Worm (Caenorhabditis elegans): Measurements from ENCODE around the gene R10E8.6.
A peak's percentile ranks its signal among the peaks of the same experiment; 100 is the strongest.
"Not testable (repeated sequence)": the region's sequence is repeated elsewhere in the genome, so short reads cannot be mapped to it uniquely, and the experiment has no call there.

Gene R10E8.6

DNA sequence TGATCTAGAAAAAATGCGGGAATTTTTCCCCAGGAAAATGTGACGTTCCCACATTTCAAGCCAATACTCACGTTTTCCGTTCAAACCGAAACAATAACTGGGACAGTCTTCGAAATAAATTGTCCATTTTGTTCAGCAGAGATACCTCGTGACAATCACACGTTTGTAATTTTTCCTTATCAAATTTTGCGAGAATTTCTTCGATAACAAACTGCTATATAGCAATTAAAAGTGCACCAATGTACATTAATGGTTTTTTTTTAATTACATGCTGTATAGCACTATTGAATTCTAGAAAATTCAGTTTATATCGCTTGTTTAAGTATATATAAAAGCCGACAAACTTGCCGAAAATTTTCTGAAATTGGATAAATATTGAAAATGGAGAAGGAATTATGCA, at the start of gene R10E8.6:
Gene R10E8.6 (minus strand): TSS at position 154 of the 400 bp plus-strand sequence.
- TF ChIP-seq pqm-1 (tag; optimal IDR thresholded peaks at IDR 0.05) (peak; percentile 70), elt-2 (tag; optimal IDR thresholded peaks at IDR 0.05) (peak; percentile 90), jun-1 (tag; optimal IDR thresholded peaks at IDR 0.05) (peak; percentile 21), nhr-237 (tag; optimal IDR thresholded peaks at IDR 0.05) (no peak)

DNA sequence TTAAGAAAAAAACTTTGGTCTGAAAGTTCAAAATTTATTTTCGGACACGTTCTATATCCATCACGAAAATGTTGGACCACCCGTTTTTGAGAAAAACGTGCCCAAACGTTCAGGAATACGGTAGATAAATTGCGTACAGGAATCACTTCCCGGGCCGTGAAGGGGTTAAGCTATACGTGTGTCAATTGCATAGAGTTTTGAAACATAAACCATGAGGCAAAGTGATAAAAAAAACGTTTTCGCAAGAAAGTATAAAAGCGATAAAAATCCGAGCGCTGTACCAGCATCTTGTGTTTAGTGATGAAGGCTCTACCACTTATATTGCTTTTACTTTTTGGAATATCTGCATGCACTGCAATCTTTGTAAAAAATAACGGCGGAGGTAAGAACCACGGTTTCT, 36.2 kb upstream of the R10E8.6 start, which contains the start of gene Y51A2A.6:
Gene Y51A2A.6 (plus strand): TSS at position 301 of the 400 bp plus-strand sequence.
- TF ChIP-seq jun-1, skn-1, nhr-67 (tag; optimal IDR thresholded peaks at IDR 0.05): not testable (repeated sequence)

- TF ChIP-seq nhr-43 (tag; optimal IDR thresholded peaks at IDR 0.05; ENCODE audit: poor library complexity, severe bottlenecking) (no peak), egl-5 (tag; optimal IDR thresholded peaks at IDR 0.05) (no peak), aly-2 (tag; optimal IDR thresholded peaks at IDR 0.05) (no peak), pqm-1 (tag; optimal IDR thresholded peaks at IDR 0.05) (no peak), nhr-11 (tag; optimal IDR thresholded peaks at IDR 0.05) (no peak), fkh-2 (tag; optimal IDR thresholded peaks at IDR 0.05) (no peak), snpc-4 (tag; optimal IDR thresholded peaks at IDR 0.05) (no peak), lsy-12 (tag; optimal IDR thresholded peaks at IDR 0.05) (no peak), ceh-82 (tag; optimal IDR thresholded peaks at IDR 0.05) (no peak), lin-15B (tag; optimal IDR thresholded peaks at IDR 0.05) (no peak)
These were observed 33.1 kb upstream of the R10E8.6 start for ce11 chrV:18299313-18299712.

DNA sequence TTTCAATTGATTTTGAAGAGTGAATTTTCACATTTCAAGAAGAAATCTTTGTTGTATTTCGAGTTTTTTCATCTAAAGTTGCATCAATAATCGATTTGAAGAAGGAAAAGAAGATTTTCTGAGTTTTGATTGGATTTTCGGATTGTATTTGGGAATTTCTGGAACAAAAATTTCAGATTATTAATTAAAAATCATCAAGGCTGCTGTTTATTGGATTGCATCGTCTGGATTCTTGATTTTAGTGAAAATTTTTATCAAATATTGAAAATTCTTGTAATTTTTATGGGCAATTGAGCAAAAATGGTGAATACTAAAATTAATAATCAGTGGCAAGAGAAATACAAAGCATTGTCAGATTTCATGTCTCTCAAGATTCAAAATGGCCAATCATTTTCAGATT, 32.3 kb upstream of the R10E8.6 start, which contains the start of gene Y51A2A.5:
Gene Y51A2A.5 (plus strand): TSS at position 301 of the 400 bp plus-strand sequence.
- no peak for TF ChIP-seq R02D3.7 (tag; optimal IDR thresholded peaks at IDR 0.05)
- TF ChIP-seq jun-1 (tag; optimal IDR thresholded peaks at IDR 0.05) = no peak
- TF ChIP-seq daf-12 (tag; optimal IDR thresholded peaks at IDR 0.05) = no peak
- no peak for TF ChIP-seq mdl-1 (tag; optimal IDR thresholded peaks at IDR 0.05)
- TF ChIP-seq unc-39 (tag; optimal IDR thresholded peaks at IDR 0.05) = no peak
- no peak for TF ChIP-seq skn-1 (tag; optimal IDR thresholded peaks at IDR 0.05)
- no peak for TF ChIP-seq nhr-237 (tag; optimal IDR thresholded peaks at IDR 0.05)

DNA sequence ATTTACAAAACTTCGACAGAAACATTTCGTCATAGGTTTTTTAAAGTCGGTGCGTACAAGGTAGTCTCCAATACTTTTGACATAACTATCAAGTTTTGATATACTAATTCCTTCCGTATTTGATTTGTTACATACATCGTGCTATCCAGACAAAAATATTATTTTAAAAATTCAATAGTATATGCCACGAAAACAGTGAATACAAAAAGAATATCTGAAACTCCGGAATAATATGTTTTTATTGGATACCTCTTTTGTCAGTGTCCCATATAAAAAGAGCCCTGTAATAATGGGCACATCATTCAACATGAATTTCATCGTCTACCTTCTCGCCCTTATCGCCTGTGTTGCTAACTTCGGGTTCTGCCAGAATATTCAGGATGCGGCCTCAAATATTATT, 26.1 kb upstream of the R10E8.6 start, which contains the start of gene Y51A2A.12:
Gene Y51A2A.12 (plus strand): TSS at position 301 of the 400 bp plus-strand sequence.
- TF ChIP-seq ama-1 (optimal IDR thresholded peaks at IDR 0.05) (no peak), nhr-67 (tag; optimal IDR thresholded peaks at IDR 0.05) (no peak), elt-1 (tag; optimal IDR thresholded peaks at IDR 0.05) (no peak), eor-1 (tag; optimal IDR thresholded peaks at IDR 0.05) (no peak), daf-12 (tag; optimal IDR thresholded peaks at IDR 0.05) (no peak), ceh-16 (tag; optimal IDR thresholded peaks at IDR 0.05) (no peak), skn-1 (tag; optimal IDR thresholded peaks at IDR 0.05) (no peak), jun-1 (tag; optimal IDR thresholded peaks at IDR 0.05) (no peak), lin-15B (tag; optimal IDR thresholded peaks at IDR 0.05) (no peak), ceh-82 (tag; optimal IDR thresholded peaks at IDR 0.05) (no peak), ztf-4 (tag; optimal IDR thresholded peaks at IDR 0.05) (no peak), fkh-2 (tag; optimal IDR thresholded peaks at IDR 0.05) (no peak), aly-2 (tag; optimal IDR thresholded peaks at IDR 0.05) (no peak), pha-4 (tag; optimal IDR thresholded peaks at IDR 0.05) (no peak), egl-5 (tag; optimal IDR thresholded peaks at IDR 0.05) (no peak), nhr-237 (tag; optimal IDR thresholded peaks at IDR 0.05) (no peak)

DNA sequence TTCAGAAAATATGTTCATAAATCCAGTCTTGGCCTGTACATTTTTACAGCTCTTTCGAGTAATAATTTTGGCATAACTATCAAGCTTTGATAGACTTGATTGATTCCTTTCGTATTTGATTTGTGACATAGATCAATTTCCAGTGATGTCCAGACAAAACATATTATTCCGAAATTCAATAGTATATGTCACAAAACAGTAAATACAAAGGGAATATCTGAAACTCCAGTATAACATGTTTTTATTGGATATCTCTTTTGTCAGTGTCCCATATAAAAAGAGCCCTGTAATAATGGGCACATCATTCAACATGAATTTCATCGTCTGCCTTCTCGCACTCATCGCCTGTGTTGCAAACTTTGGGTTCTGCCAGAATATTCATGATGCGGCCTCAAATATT, 24.5 kb upstream of the R10E8.6 start, which contains the start of gene Y51A2A.4:
Gene Y51A2A.4 (plus strand): TSS at position 301 of the 400 bp plus-strand sequence.
- TF ChIP-seq nhr-25 (tag; optimal IDR thresholded peaks at IDR 0.05) (no peak), elt-2 (tag; optimal IDR thresholded peaks at IDR 0.05) (no peak), ztf-4 (tag; optimal IDR thresholded peaks at IDR 0.05) (no peak)

DNA sequence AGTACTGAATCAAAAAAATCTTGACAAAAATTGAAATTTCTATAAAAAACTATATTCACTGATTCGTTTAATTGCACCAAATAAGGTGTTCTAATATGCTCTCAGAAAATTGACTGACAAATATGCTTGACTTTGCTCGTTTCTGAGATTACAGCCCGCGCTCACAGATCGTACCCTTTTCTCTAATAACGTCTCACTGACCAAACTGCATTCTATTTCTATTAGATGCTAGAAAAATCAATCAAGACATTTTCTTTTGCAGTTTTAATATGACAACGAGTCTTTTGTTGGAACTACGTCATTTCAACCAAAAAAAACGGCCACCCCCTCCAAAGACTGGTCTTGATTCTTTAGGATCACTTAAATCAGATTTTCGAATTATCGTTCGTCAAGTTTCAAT, 16.4 kb upstream of the R10E8.6 start, which contains the start of gene clec-247:
Gene clec-247 (plus strand): TSS at position 301 of the 400 bp plus-strand sequence.
- TF ChIP-seq nhr-23 (tag; optimal IDR thresholded peaks at IDR 0.05) (no peak), nhr-237 (tag; optimal IDR thresholded peaks at IDR 0.05) (no peak), eor-1 (tag; optimal IDR thresholded peaks at IDR 0.05) (no peak), egl-5 (tag; optimal IDR thresholded peaks at IDR 0.05) (no peak), ztf-4 (tag; optimal IDR thresholded peaks at IDR 0.05) (no peak), ceh-28 (tag; optimal IDR thresholded peaks at IDR 0.05) (no peak)
